Comparison of ENCODE assay signal across 1 fruit fly cellular context in the genomic region with DNA sequence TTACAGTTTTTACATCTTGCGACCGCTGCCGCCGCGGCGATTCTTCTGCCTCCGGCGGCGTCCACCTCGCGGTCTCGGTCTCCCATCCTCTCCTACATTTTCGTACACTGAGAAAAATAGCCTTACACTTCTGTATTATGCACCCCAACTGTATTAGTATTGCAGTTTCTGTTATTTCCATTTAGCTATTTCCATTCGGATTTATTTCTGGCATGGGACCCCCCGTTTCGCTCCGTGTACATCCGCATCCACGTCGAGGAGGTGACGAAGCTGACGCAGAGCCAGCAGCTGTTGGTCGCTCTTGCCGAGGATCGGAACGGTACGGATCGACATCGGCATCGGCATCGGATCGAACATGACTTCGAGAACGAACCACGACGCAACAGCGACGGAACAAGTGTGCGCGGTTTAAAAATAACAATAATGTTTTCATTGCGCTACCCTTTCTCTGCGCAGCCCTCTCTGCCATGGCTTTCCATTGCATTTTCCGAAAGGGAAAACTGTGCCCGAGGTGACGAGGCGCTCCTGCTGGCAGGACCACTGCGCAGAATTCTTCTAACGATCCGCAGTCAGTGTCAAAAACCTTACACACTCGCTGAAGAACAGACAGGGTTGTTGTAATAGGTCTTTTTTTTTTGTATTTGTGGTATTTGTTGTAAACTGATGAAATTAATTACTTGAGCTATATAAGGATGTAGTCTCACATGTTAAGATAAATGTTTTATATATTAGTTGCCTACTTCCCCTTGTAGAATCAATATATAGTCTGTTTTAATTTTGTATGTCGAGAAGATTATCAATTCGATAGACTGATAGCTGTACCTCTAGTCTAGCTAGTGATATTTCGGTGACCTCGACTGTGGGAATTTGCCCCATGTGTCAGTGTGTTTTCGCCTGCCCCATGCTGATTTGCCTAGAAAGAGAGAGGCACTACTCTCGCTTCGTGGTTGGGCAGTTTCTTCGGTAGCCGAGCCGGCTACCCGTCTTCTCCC.
A peak's percentile ranks its signal among the peaks of the same experiment; 100 is the strongest.
TF ChIP-seq lines count a peak whose summit lies in the region.

No protein-coding gene starts in this region.

TF ChIP-seq in whole organism, embryonic, 481 proteins besides CTCF, POLR2A, EP300 and RAD21 (continued from another document and continues in another):
- peak; percentile 87 for TF ChIP-seq Oli (tag; optimal IDR thresholded peaks at IDR 0.05; lab: Kevin White, UChicago)
- peak; percentile 70 for TF ChIP-seq CG31365 (tag; optimal IDR thresholded peaks at IDR 0.05; lab: Kevin White, UChicago)
- no peak for TF ChIP-seq Scr (GFP tag; IDR thresholded peaks at IDR 0.05; lab: Robert Waterston, UW; ENCODE audit: partially characterized antibody)
- TF ChIP-seq CHES-1-like (GFP tag; optimal IDR thresholded peaks at IDR 0.05; lab: Kevin White, UChicago): peak; percentile 93
- peak; percentile 88 for TF ChIP-seq dmrt99B (tag; optimal IDR thresholded peaks at IDR 0.05; lab: Kevin White, UChicago)
- peak; percentile 88 for TF ChIP-seq Usf (GFP tag; optimal IDR thresholded peaks at IDR 0.05; lab: Kevin White, UChicago)
- TF ChIP-seq CG34376 (GFP tag; optimal IDR thresholded peaks at IDR 0.05; lab: Kevin White, UChicago): peak; percentile 71
- peak; percentile 91 for TF ChIP-seq CG16863 (GFP tag; optimal IDR thresholded peaks at IDR 0.05; lab: Kevin White, UChicago)
- TF ChIP-seq Hmx (GFP tag; optimal IDR thresholded peaks at IDR 0.05; lab: Kevin White, UChicago): peak; percentile 36
- peak; percentile 91 for TF ChIP-seq CG16815 (GFP tag; optimal IDR thresholded peaks at IDR 0.05; lab: Kevin White, UChicago)
- peak; percentile 88 for TF ChIP-seq onecut (GFP tag; IDR thresholded peaks at IDR 0.05; lab: Robert Waterston, UW)
- TF ChIP-seq zen (tag; optimal IDR thresholded peaks at IDR 0.05; lab: Kevin White, UChicago): peak; percentile 78
- no peak for TF ChIP-seq CG15479 (GFP tag; optimal IDR thresholded peaks at IDR 0.05; lab: Kevin White, UChicago)
- TF ChIP-seq en (GFP tag; optimal IDR thresholded peaks at IDR 0.05; lab: Kevin White, UChicago): peak; percentile 87
- 0 out of 2 replicates have a peak, but pooled peaks have one; percentile 43 for TF ChIP-seq CG43689 (GFP tag; IDR thresholded peaks at IDR 0.05; lab: Robert Waterston, UW)
- TF ChIP-seq CG18262 (tag; optimal IDR thresholded peaks at IDR 0.05; lab: Kevin White, UChicago): peak; percentile 87
- TF ChIP-seq CG2129 (GFP tag; IDR thresholded peaks at IDR 0.05; lab: Robert Waterston, UW; ENCODE audit: partially characterized antibody): no peak
- peak; percentile 74 for TF ChIP-seq Hand (GFP tag; optimal IDR thresholded peaks at IDR 0.05; lab: Kevin White, UChicago)
- peak; percentile 86 for TF ChIP-seq bab2 (GFP tag; optimal IDR thresholded peaks at IDR 0.05; lab: Kevin White, UChicago)
- TF ChIP-seq CG4730 (GFP tag; IDR thresholded peaks at IDR 0.05; lab: Robert Waterston, UW): peak; percentile 87
- peak; percentile 83 for TF ChIP-seq BtbVII (GFP tag; optimal IDR thresholded peaks at IDR 0.05; lab: Kevin White, UChicago)
- peak; percentile 62 for TF ChIP-seq CG4617 (GFP tag; optimal IDR thresholded peaks at IDR 0.05; lab: Kevin White, UChicago; ENCODE audit: borderline replicate concordance)
- TF ChIP-seq CG17612 (GFP tag; IDR thresholded peaks at IDR 0.05; lab: Robert Waterston, UW): peak; percentile 80
- peak; percentile 83 for TF ChIP-seq Fer1 (GFP tag; optimal IDR thresholded peaks at IDR 0.05; lab: Kevin White, UChicago)
- peak; percentile 78 for TF ChIP-seq stc (GFP tag; IDR thresholded peaks at IDR 0.05; lab: Robert Waterston, UW)
- peak; percentile 89 for TF ChIP-seq CG9876 (GFP tag; optimal IDR thresholded peaks at IDR 0.05; lab: Kevin White, UChicago)
- peak; percentile 96 for TF ChIP-seq CG32532 (GFP tag; IDR thresholded peaks at IDR 0.05; lab: Robert Waterston, UW)
- peak; percentile 79 for TF ChIP-seq CG10267 (tag; optimal IDR thresholded peaks at IDR 0.05; lab: Kevin White, UChicago)
- no peak for TF ChIP-seq pita (GFP tag; optimal IDR thresholded peaks at IDR 0.05; lab: Kevin White, UChicago)
- TF ChIP-seq wor (GFP tag; IDR thresholded peaks at IDR 0.05; lab: Robert Waterston, UW): peak; percentile 67
- TF ChIP-seq CG11560 (tag; IDR thresholded peaks at IDR 0.05; lab: Robert Waterston, UW): peak; percentile 66; the same call in 2 of the 3 replicates
- TF ChIP-seq sqz (GFP tag; optimal IDR thresholded peaks at IDR 0.05; lab: Kevin White, UChicago): no peak
- peak; percentile 99 for TF ChIP-seq Med (GFP tag; lab: Kevin White, UChicago)
- peak; percentile 55 for TF ChIP-seq ftz-f1 (GFP tag; optimal IDR thresholded peaks at IDR 0.05; lab: Kevin White, UChicago)
- TF ChIP-seq CG7839 (tag; optimal IDR thresholded peaks at IDR 0.05; lab: Kevin White, UChicago): peak; percentile 90
- TF ChIP-seq CG3838 (GFP tag; optimal IDR thresholded peaks at IDR 0.05; lab: Kevin White, UChicago): peak; percentile 58
- TF ChIP-seq NC2α (GFP tag; optimal IDR thresholded peaks at IDR 0.05; lab: Kevin White, UChicago): peak; percentile 90
- TF ChIP-seq HLH3B (GFP tag; IDR thresholded peaks at IDR 0.05; lab: Robert Waterston, UW): peak; percentile 94
- TF ChIP-seq kni (GFP tag; optimal IDR thresholded peaks at IDR 0.05; lab: Kevin White, UChicago): peak; percentile 69
- peak; percentile 95 for TF ChIP-seq CG9932 (GFP tag; IDR thresholded peaks at IDR 0.05; lab: Robert Waterston, UW)
- TF ChIP-seq CG7357 (GFP tag; IDR thresholded peaks at IDR 0.05; lab: Robert Waterston, UW): peak; percentile 78
- TF ChIP-seq CG11398 (GFP tag; optimal IDR thresholded peaks at IDR 0.05; lab: Kevin White, UChicago): peak; percentile 88
- no peak for TF ChIP-seq zen2 (GFP tag; IDR thresholded peaks at IDR 0.05; lab: Robert Waterston, UW; ENCODE audit: partially characterized antibody)
- peak; percentile 94 for TF ChIP-seq jumu (GFP tag; optimal IDR thresholded peaks at IDR 0.05; lab: Kevin White, UChicago)
- TF ChIP-seq Bgb (GFP tag; IDR thresholded peaks at IDR 0.05; lab: Robert Waterston, UW; ENCODE audit: partially characterized antibody): no peak
- TF ChIP-seq gro (GFP tag; optimal IDR thresholded peaks at IDR 0.05; lab: Kevin White, UChicago): peak; percentile 77
- TF ChIP-seq Blimp-1 (GFP tag; optimal IDR thresholded peaks at IDR 0.05; lab: Kevin White, UChicago): peak; percentile 82
- no peak for TF ChIP-seq nau (GFP tag; optimal IDR thresholded peaks at IDR 0.05; lab: Kevin White, UChicago)
- TF ChIP-seq schlank (tag; optimal IDR thresholded peaks at IDR 0.05; lab: Kevin White, UChicago): peak; percentile 79
- peak; percentile 60 for TF ChIP-seq CG7928 (GFP tag; optimal IDR thresholded peaks at IDR 0.05; lab: Kevin White, UChicago)
- TF ChIP-seq chif (GFP tag; optimal IDR thresholded peaks at IDR 0.05; lab: Kevin White, UChicago): peak; percentile 86 to 94
- TF ChIP-seq ATbp (GFP tag; optimal IDR thresholded peaks at IDR 0.05; lab: Kevin White, UChicago): peak; percentile 88
- peak; percentile 24 for TF ChIP-seq psq (GFP tag; optimal IDR thresholded peaks at IDR 0.05; lab: Kevin White, UChicago)
- peak; percentile 61; the same call in 1 of the 2 replicates for TF ChIP-seq dimm (GFP tag; IDR thresholded peaks at IDR 0.05; lab: Robert Waterston, UW)
- TF ChIP-seq so (GFP tag; IDR thresholded peaks at IDR 0.05; lab: Robert Waterston, UW): peak; percentile 83; the same call in 2 of the 3 replicates
- no peak for TF ChIP-seq Dll (GFP tag; IDR thresholded peaks at IDR 0.05; lab: Robert Waterston, UW; ENCODE audit: partially characterized antibody)
- TF ChIP-seq vnd (GFP tag; IDR thresholded peaks at IDR 0.05; lab: Robert Waterston, UW; ENCODE audit: partially characterized antibody): no peak
- TF ChIP-seq CG4424 (GFP tag; optimal IDR thresholded peaks at IDR 0.05; lab: Kevin White, UChicago): peak; percentile 87
- peak; percentile 87 for TF ChIP-seq sens-2 (GFP tag; IDR thresholded peaks at IDR 0.05; lab: Robert Waterston, UW)
- peak; percentile 31 for TF ChIP-seq pros (GFP tag; optimal IDR thresholded peaks at IDR 0.05; lab: Kevin White, UChicago)
- TF ChIP-seq sd (tag; optimal IDR thresholded peaks at IDR 0.05; lab: Kevin White, UChicago): peak; percentile 60
- peak; percentile 81 for TF ChIP-seq ap (GFP tag; IDR thresholded peaks at IDR 0.05; lab: Robert Waterston, UW)
- TF ChIP-seq Nf-YC (tag; optimal IDR thresholded peaks at IDR 0.05; lab: Kevin White, UChicago): peak; percentile 76
- no peak for TF ChIP-seq Dp (GFP tag; optimal IDR thresholded peaks at IDR 0.05; lab: Kevin White, UChicago)
- TF ChIP-seq wek (GFP tag; optimal IDR thresholded peaks at IDR 0.05; lab: Kevin White, UChicago): peak; percentile 73
- peak; percentile 92 for TF ChIP-seq H2.0 (GFP tag; IDR thresholded peaks at IDR 0.05; lab: Robert Waterston, UW)
- peak; percentile 52 for TF ChIP-seq CG30020 (tag; optimal IDR thresholded peaks at IDR 0.05; lab: Kevin White, UChicago)
- TF ChIP-seq CG7271 (tag; optimal IDR thresholded peaks at IDR 0.05; lab: Kevin White, UChicago): no peak
- TF ChIP-seq tna (GFP tag; IDR thresholded peaks at IDR 0.05; lab: Robert Waterston, UW; ENCODE audit: partially characterized antibody): no peak
- TF ChIP-seq ci (GFP tag; IDR thresholded peaks at IDR 0.05; lab: Robert Waterston, UW): peak; percentile 96
- TF ChIP-seq Hey (tag; optimal IDR thresholded peaks at IDR 0.05; lab: Kevin White, UChicago): peak; percentile 72
- peak; percentile 86 for TF ChIP-seq p53 (GFP tag; optimal IDR thresholded peaks at IDR 0.05; lab: Kevin White, UChicago)
- peak; percentile 88 for TF ChIP-seq Mes4 (GFP tag; optimal IDR thresholded peaks at IDR 0.05; lab: Kevin White, UChicago)
- TF ChIP-seq Myb (GFP tag; optimal IDR thresholded peaks at IDR 0.05; lab: Kevin White, UChicago): peak; percentile 82
- TF ChIP-seq Asciz (GFP tag; optimal IDR thresholded peaks at IDR 0.05; lab: Kevin White, UChicago): peak; percentile 73
- TF ChIP-seq nerfin-1 (tag; optimal IDR thresholded peaks at IDR 0.05; lab: Kevin White, UChicago): peak; percentile 78
- TF ChIP-seq CG13287 (GFP tag; IDR thresholded peaks at IDR 0.05; lab: Robert Waterston, UW; ENCODE audit: partially characterized antibody): no peak
- peak; percentile 28 for TF ChIP-seq stwl (tag; optimal IDR thresholded peaks at IDR 0.05; lab: Kevin White, UChicago)
- peak; percentile 84 for TF ChIP-seq slp2 (GFP tag; optimal IDR thresholded peaks at IDR 0.05; lab: Kevin White, UChicago)
- TF ChIP-seq Mad (GFP tag; optimal IDR thresholded peaks at IDR 0.05; lab: Kevin White, UChicago): peak; percentile 85
- no peak for TF ChIP-seq sna (GFP tag; IDR thresholded peaks at IDR 0.05; lab: Robert Waterston, UW; ENCODE audit: partially characterized antibody)
- peak; percentile 37 for TF ChIP-seq CG10565 (GFP tag; optimal IDR thresholded peaks at IDR 0.05; lab: Kevin White, UChicago)
- TF ChIP-seq Side (GFP tag; optimal IDR thresholded peaks at IDR 0.05; lab: Kevin White, UChicago): peak; percentile 93
- peak; percentile 89 for TF ChIP-seq E2f1 (GFP tag; IDR thresholded peaks at IDR 0.05; lab: Robert Waterston, UW)
- peak; percentile 86 for TF ChIP-seq Fer3 (tag; optimal IDR thresholded peaks at IDR 0.05; lab: Kevin White, UChicago)
- TF ChIP-seq fd64A (GFP tag; optimal IDR thresholded peaks at IDR 0.05; lab: Kevin White, UChicago): peak; percentile 77
- peak; percentile 91 for TF ChIP-seq gem (tag; optimal IDR thresholded peaks at IDR 0.05; lab: Kevin White, UChicago)
- TF ChIP-seq prd (optimal IDR thresholded peaks at IDR 0.05; lab: Kevin White, UChicago): no peak
- TF ChIP-seq prd (GFP tag; IDR thresholded peaks at IDR 0.05; lab: Robert Waterston, UW): peak; percentile 94
- peak; percentile 86 for TF ChIP-seq caup (GFP tag; optimal IDR thresholded peaks at IDR 0.05; lab: Kevin White, UChicago; ENCODE audit: severe bottlenecking)
- peak; percentile 63; the same call in 2 of the 3 replicates for TF ChIP-seq z (GFP tag; IDR thresholded peaks at IDR 0.05; lab: Robert Waterston, UW)
- TF ChIP-seq CG14667 (GFP tag; IDR thresholded peaks at IDR 0.05; lab: Robert Waterston, UW): peak; percentile 89
- TF ChIP-seq Meics (GFP tag; optimal IDR thresholded peaks at IDR 0.05; lab: Kevin White, UChicago): peak; percentile 88
- peak; percentile 82 for TF ChIP-seq tap (tag; optimal IDR thresholded peaks at IDR 0.05; lab: Kevin White, UChicago)
- peak; percentile 85 for TF ChIP-seq gsb (GFP tag; IDR thresholded peaks at IDR 0.05; lab: Robert Waterston, UW)
- peak; percentile 86 for TF ChIP-seq CG31224 (GFP tag; IDR thresholded peaks at IDR 0.05; lab: Robert Waterston, UW)
- peak; percentile 89 for TF ChIP-seq CG10959 (GFP tag; IDR thresholded peaks at IDR 0.05; lab: Robert Waterston, UW)
- TF ChIP-seq CG10209 (GFP tag; optimal IDR thresholded peaks at IDR 0.05; lab: Kevin White, UChicago): peak; percentile 86
- peak; percentile 91 for TF ChIP-seq CG32772 (GFP tag; IDR thresholded peaks at IDR 0.05; lab: Robert Waterston, UW)
- peak; percentile 96 for TF ChIP-seq Antp (GFP tag; optimal IDR thresholded peaks at IDR 0.05; lab: Kevin White, UChicago)
- TF ChIP-seq CG9817 (tag; optimal IDR thresholded peaks at IDR 0.05; lab: Kevin White, UChicago): peak; percentile 91
- TF ChIP-seq cg (GFP tag; optimal IDR thresholded peaks at IDR 0.05; lab: Kevin White, UChicago): no peak
- peak; percentile 70 for TF ChIP-seq trh (GFP tag; optimal IDR thresholded peaks at IDR 0.05; lab: Kevin White, UChicago)
- TF ChIP-seq ewg (GFP tag; optimal IDR thresholded peaks at IDR 0.05; lab: Kevin White, UChicago): peak; percentile 80
- TF ChIP-seq CG2678 (tag; optimal IDR thresholded peaks at IDR 0.05; lab: Kevin White, UChicago): peak; percentile 91
- peak; percentile 93 for TF ChIP-seq CG17328 (GFP tag; IDR thresholded peaks at IDR 0.05; lab: Robert Waterston, UW)
- peak; percentile 66 for TF ChIP-seq CG17802 (tag; optimal IDR thresholded peaks at IDR 0.05; lab: Kevin White, UChicago)
- TF ChIP-seq Ets97D (GFP tag; optimal IDR thresholded peaks at IDR 0.05; lab: Kevin White, UChicago): peak; percentile 56
- peak; percentile 89 for TF ChIP-seq pb (GFP tag; optimal IDR thresholded peaks at IDR 0.05; lab: Kevin White, UChicago)
- no peak for TF ChIP-seq chinmo (GFP tag; IDR thresholded peaks at IDR 0.05; lab: Robert Waterston, UW; ENCODE audit: partially characterized antibody)
- peak; percentile 87 for TF ChIP-seq NC2β (GFP tag; optimal IDR thresholded peaks at IDR 0.05; lab: Kevin White, UChicago)
- peak; percentile 77 for TF ChIP-seq CG3407 (GFP tag; optimal IDR thresholded peaks at IDR 0.05; lab: Kevin White, UChicago)
- TF ChIP-seq CG8359 (GFP tag; optimal IDR thresholded peaks at IDR 0.05; lab: Kevin White, UChicago; ENCODE audit: borderline replicate concordance): peak; percentile 75
- peak; percentile 91 for TF ChIP-seq Atf6 (GFP tag; IDR thresholded peaks at IDR 0.05; lab: Robert Waterston, UW)
- peak; percentile 91 for TF ChIP-seq maf-S (GFP tag; optimal IDR thresholded peaks at IDR 0.05; lab: Kevin White, UChicago)
- TF ChIP-seq her (GFP tag; optimal IDR thresholded peaks at IDR 0.05; lab: Kevin White, UChicago): peak; percentile 92
- no peak for TF ChIP-seq yki (optimal IDR thresholded peaks at IDR 0.05; lab: Kevin White, UChicago)
